Fruit fly (Drosophila melanogaster) whole organism, pupa: ENCODE measurements around the gene Gr89a.
A peak's percentile ranks its signal among the peaks of the same experiment; 100 is the strongest.

ENCODE experiments used
- CG10348 ChIP-seq: fragments of 200-800 bp; sonication (Bioruptor generic); IDR thresholded peaks from 2 replicates; pipeline ENCODE4 v1.3.6; 2022; ENCODE audit warnings: missing biosample characterization, missing genetic modification characterization
- CG12605 ChIP-seq: fragments of 200-800 bp; sonication (Bioruptor generic); IDR thresholded peaks from 2 replicates; pipeline ENCODE4 v1.3.6; 2022; ENCODE audit warnings: missing biosample characterization, missing genetic modification characterization
- CG13204 ChIP-seq: fragments of 200-800 bp; sonication (Bioruptor generic); optimal IDR thresholded peaks from 2 replicates; lab custom pipeline; 2018; ENCODE audit warnings: missing biosample characterization, mild to moderate bottlenecking, missing genetic modification characterization, moderate library complexity
- CG14655 ChIP-seq: fragments of 200-800 bp; sonication (Bioruptor generic); optimal IDR thresholded peaks from 3 replicates; lab custom pipeline; 2017; ENCODE audit warnings: mild to moderate bottlenecking, missing biosample characterization, missing genetic modification reagents, missing genetic modification characterization
- CG15710 ChIP-seq: fragments of 200-800 bp; sonication (Bioruptor generic); optimal IDR thresholded peaks from 2 replicates; lab custom pipeline; 2018; ENCODE audit warnings: missing biosample characterization, mild to moderate bottlenecking, missing genetic modification characterization, moderate library complexity
- CG17806 ChIP-seq: fragments of 200-800 bp; sonication (Bioruptor generic); optimal IDR thresholded peaks from 2 replicates; lab custom pipeline; 2018; ENCODE audit warnings: missing biosample characterization, mild to moderate bottlenecking, missing genetic modification characterization, moderate library complexity
- CG32121 ChIP-seq: fragments of 200-800 bp; sonication (Bioruptor generic); IDR thresholded peaks from 2 replicates; pipeline ENCODE4 v1.3.6; 2022; ENCODE audit warnings: missing biosample characterization, missing genetic modification characterization
- CG34367 ChIP-seq: fragments of 200-800 bp; sonication (Bioruptor generic); optimal IDR thresholded peaks from 2 replicates; lab custom pipeline; 2018; ENCODE audit warnings: missing biosample characterization, mild to moderate bottlenecking, missing genetic modification characterization
- CG4496 ChIP-seq: fragments of 200-800 bp; sonication (Bioruptor generic); IDR thresholded peaks from 3 replicates; pipeline ENCODE4 v1.3.6; 2022; ENCODE audit warnings: missing biosample characterization, missing genetic modification characterization
- CG8159 ChIP-seq: fragments of 200-800 bp; sonication (Bioruptor generic); optimal IDR thresholded peaks from 3 replicates; lab custom pipeline; 2018; ENCODE audit warnings: missing biosample characterization, mild to moderate bottlenecking, missing genetic modification characterization, moderate library complexity
- CG8301 ChIP-seq: fragments of 200-800 bp; sonication (Bioruptor generic); optimal IDR thresholded peaks from 2 replicates; lab custom pipeline; 2018; ENCODE audit warnings: missing biosample characterization, mild to moderate bottlenecking, missing genetic modification characterization
- CG9948 ChIP-seq: fragments of 200-800 bp; sonication (Bioruptor generic); optimal IDR thresholded peaks from 2 replicates; lab custom pipeline; 2018; ENCODE audit warnings: missing biosample characterization, mild to moderate bottlenecking, missing genetic modification characterization, moderate library complexity
- D1 ChIP-seq: fragments of 200-800 bp; sonication (Bioruptor generic); optimal IDR thresholded peaks from 2 replicates; lab custom pipeline; 2018; ENCODE audit warnings: missing biosample characterization, mild to moderate bottlenecking, missing genetic modification characterization, moderate library complexity
- EcR ChIP-seq: fragments of 200-800 bp; sonication (Bioruptor generic); optimal IDR thresholded peaks from 3 replicates; lab custom pipeline; 2019; ENCODE audit warnings: missing biosample characterization, missing genetic modification characterization, mild to moderate bottlenecking, moderate library complexity, missing genetic modification reagents
- Ets98B ChIP-seq: fragments of 200-800 bp; sonication (Bioruptor generic); IDR thresholded peaks from 2 replicates; pipeline ENCODE4 v1.3.6; 2022; ENCODE audit warnings: missing biosample characterization, missing genetic modification characterization
- Pif1A ChIP-seq: fragments of 200-800 bp; sonication (Bioruptor generic); optimal IDR thresholded peaks from 3 replicates; lab custom pipeline; 2016; ENCODE audit warnings: missing biosample characterization, missing genetic modification characterization
- Pif1B ChIP-seq: fragments of 200-800 bp; sonication (Bioruptor generic); optimal IDR thresholded peaks from 3 replicates; lab custom pipeline; 2016; ENCODE audit warnings: missing biosample characterization, missing genetic modification characterization
- Snoo ChIP-seq: fragments of 200-800 bp; sonication (Bioruptor generic); optimal IDR thresholded peaks from 3 replicates; lab custom pipeline; 2017; ENCODE audit warnings: missing biosample characterization, mild to moderate bottlenecking, missing genetic modification characterization, inconsistent platforms
- fd96Ca ChIP-seq: fragments of 200-800 bp; sonication (Bioruptor generic); IDR thresholded peaks from 3 replicates; pipeline ENCODE4 v1.3.6; 2022; ENCODE audit warnings: missing biosample characterization, missing genetic modification characterization
- gl ChIP-seq: fragments of 200-800 bp; sonication (Bioruptor generic); optimal IDR thresholded peaks from 2 replicates; lab custom pipeline; 2018; ENCODE audit warnings: missing biosample characterization, mild to moderate bottlenecking, missing genetic modification characterization
- rn ChIP-seq: fragments of 200-800 bp; sonication (Bioruptor generic); IDR thresholded peaks from 2 replicates; pipeline ENCODE4 v1.3.6; 2022; ENCODE audit warnings: missing biosample characterization, missing genetic modification characterization

Gr89a gene

DNA sequence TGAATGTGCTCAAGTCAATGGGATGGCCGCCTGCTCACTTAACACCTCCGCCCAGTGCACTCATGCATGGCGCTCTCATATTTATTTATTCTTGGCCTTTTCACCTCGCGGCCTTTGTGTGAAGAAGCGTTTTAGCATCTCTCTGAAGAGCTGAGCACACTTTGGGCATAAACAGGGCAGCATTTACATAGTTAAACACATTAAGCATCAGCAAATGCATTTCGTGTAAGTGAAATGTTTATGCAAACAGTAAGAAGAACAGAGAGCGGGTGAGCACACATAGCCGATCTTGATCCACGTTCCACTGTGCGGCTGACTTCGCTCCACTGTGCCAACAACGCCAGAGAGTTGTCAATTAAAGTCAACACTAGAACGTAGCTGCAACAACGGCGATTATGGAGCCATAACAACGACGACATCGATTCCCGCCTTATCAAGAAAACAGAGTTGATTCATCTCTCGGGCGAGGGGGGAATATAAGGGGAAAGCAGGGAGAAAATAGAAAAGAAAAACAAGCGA, 25.9 kb upstream of the Gr89a start:
- TF ChIP-seq EcR (GFP tag; lab: Kevin White, UChicago): no peak
- TF ChIP-seq CG10348 (GFP tag; lab: Robert Waterston, UW): no peak
- peak; percentile 75 for TF ChIP-seq CG17806 (tag; lab: Kevin White, UChicago)
- TF ChIP-seq CG9948 (tag; lab: Kevin White, UChicago): peak; percentile 65
- TF ChIP-seq CG8301 (tag; lab: Kevin White, UChicago): peak; percentile 81
- TF ChIP-seq Pif1B (GFP tag; lab: Kevin White, UChicago): no peak
- peak; percentile 71 for TF ChIP-seq gl (tag; lab: Kevin White, UChicago)
- TF ChIP-seq CG14655 (GFP tag; lab: Kevin White, UChicago): peak; percentile 78
- peak; percentile 42; the same call in 1 of the 2 replicates for TF ChIP-seq Ets98B
- no peak for TF ChIP-seq CG32121 (GFP tag; lab: Robert Waterston, UW)
- no peak for TF ChIP-seq Snoo (tag; lab: Kevin White, UChicago)
- 0 out of 2 replicates have a peak, but pooled peaks have one; percentile 20 for TF ChIP-seq CG12605 (GFP tag; lab: Robert Waterston, UW)
- TF ChIP-seq CG15710: peak; percentile 51
- TF ChIP-seq CG34367 (tag; lab: Kevin White, UChicago): peak; percentile 46
- TF ChIP-seq rn: no peak
- TF ChIP-seq fd96Ca: 0 out of 3 replicates have a peak, but pooled peaks have one; percentile 39
- peak; percentile 29 for TF ChIP-seq Pif1A (GFP tag; lab: Kevin White, UChicago)
- TF ChIP-seq CG4496 (GFP tag; lab: Robert Waterston, UW): no peak
- no peak for TF ChIP-seq CG13204 (GFP tag; lab: Kevin White, UChicago)
- TF ChIP-seq D1: no peak
- peak; percentile 53 for TF ChIP-seq CG8159 (tag; lab: Kevin White, UChicago)

DNA sequence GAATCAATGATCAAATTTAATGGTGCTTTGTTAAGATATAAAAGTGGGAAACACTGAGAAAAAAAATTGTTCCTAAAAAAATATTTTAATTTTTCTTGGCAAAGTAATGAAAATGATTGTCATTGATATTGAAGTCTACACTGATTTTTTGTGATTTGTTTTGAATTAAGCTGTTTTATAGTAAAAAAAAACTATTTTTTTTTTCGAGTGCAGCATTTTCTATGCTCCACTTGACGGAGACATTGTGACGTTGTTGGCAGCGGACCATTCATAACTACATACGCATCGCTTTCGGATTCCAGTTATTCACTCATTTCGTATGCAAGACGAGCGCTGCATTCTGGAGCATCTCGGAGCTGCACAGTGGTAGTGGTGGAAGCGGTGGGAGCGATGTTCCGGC, 25.4 kb upstream of the Gr89a start:
- peak; percentile 64 for TF ChIP-seq CG15710
- TF ChIP-seq CG9948 (tag; lab: Kevin White, UChicago): peak; percentile 84
- peak; percentile 74 for TF ChIP-seq rn
- TF ChIP-seq Snoo (tag; lab: Kevin White, UChicago): peak; percentile 52
- peak; percentile 85 for TF ChIP-seq CG32121 (GFP tag; lab: Robert Waterston, UW)
- peak; percentile 60 for TF ChIP-seq Pif1A (GFP tag; lab: Kevin White, UChicago)
- TF ChIP-seq CG8159 (tag; lab: Kevin White, UChicago): peak; percentile 87
- TF ChIP-seq CG12605 (GFP tag; lab: Robert Waterston, UW): peak; percentile 86
- TF ChIP-seq EcR (GFP tag; lab: Kevin White, UChicago): no peak
- TF ChIP-seq Pif1B (GFP tag; lab: Kevin White, UChicago): peak; percentile 72
- TF ChIP-seq CG8301 (tag; lab: Kevin White, UChicago): peak; percentile 94
- TF ChIP-seq CG13204 (GFP tag; lab: Kevin White, UChicago): no peak
- TF ChIP-seq gl (tag; lab: Kevin White, UChicago): peak; percentile 66
- TF ChIP-seq Ets98B: peak; percentile 79
- TF ChIP-seq D1: peak; percentile 79
- no peak for TF ChIP-seq CG10348 (GFP tag; lab: Robert Waterston, UW)
- TF ChIP-seq CG17806 (tag; lab: Kevin White, UChicago): peak; percentile 97
- no peak for TF ChIP-seq fd96Ca
- TF ChIP-seq CG14655 (GFP tag; lab: Kevin White, UChicago): peak; percentile 87
- TF ChIP-seq CG34367 (tag; lab: Kevin White, UChicago): peak; percentile 48
- no peak for TF ChIP-seq CG4496 (GFP tag; lab: Robert Waterston, UW)

DNA sequence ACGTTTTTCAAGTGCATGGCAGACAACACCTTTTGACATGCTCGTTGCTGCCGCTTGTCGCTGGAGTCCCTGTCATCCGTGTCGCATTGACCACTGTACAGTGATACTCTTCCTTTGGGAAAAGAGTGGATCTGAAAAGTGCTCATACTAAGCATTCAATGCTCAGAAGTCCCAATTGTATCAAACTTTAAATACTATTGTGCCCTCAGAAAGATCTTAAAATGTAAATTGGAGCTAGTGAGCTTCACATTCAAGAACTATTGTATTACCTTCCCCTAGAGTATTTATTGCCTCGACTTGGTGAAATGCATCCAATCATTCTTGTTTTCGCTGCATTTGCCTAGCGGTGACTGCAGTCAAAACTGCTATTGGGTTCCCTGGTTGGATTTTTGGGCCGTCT, 24.6 kb upstream of the Gr89a start:
- TF ChIP-seq CG32121 (GFP tag; lab: Robert Waterston, UW) (no peak; the same call in 1 of the 2 replicates), Ets98B (peak; percentile 42; the same call in 1 of the 2 replicates), CG15710 (peak; percentile 23), CG34367 (tag; lab: Kevin White, UChicago) (peak; percentile 18), CG12605 (GFP tag; lab: Robert Waterston, UW) (no peak), CG14655 (GFP tag; lab: Kevin White, UChicago) (peak; percentile 63), rn (no peak), EcR (GFP tag; lab: Kevin White, UChicago) (no peak), fd96Ca (peak; percentile 48; the same call in 1 of the 3 replicates), CG9948 (tag; lab: Kevin White, UChicago) (peak; percentile 22), CG13204 (GFP tag; lab: Kevin White, UChicago) (no peak), CG8159 (tag; lab: Kevin White, UChicago) (peak; percentile 45), gl (tag; lab: Kevin White, UChicago) (peak; percentile 9), CG8301 (tag; lab: Kevin White, UChicago) (peak; percentile 81), Pif1A (GFP tag; lab: Kevin White, UChicago) (peak; percentile 41), CG10348 (GFP tag; lab: Robert Waterston, UW) (no peak), CG4496 (GFP tag; lab: Robert Waterston, UW) (no peak), Pif1B (GFP tag; lab: Kevin White, UChicago) (peak; percentile 35), CG17806 (tag; lab: Kevin White, UChicago) (peak; percentile 67), Snoo (tag; lab: Kevin White, UChicago) (no peak), D1 (no peak)

DNA sequence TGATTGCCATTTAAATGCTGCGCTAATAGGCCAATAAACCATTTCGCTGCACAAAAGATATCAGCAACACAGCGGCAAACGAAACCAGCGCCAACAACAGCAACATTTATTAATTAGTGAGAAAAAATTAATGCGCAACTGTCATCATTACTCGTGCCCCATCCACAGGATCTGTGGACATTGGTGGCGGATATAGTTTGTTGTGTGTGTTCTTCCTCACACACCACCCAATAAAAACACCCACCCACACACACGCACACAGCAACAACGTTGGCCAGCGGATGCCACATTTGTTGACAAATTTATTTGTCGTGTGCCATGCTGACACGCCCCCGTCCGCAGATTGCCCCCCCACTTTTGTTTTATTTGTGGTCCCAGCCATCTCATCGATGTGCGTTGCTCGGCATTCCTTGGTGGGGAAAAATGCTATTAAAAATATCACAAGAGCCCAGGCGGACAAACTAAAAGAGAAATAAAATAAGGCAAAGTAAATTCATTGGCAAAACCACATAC, 19.4 kb upstream of the Gr89a start:
- TF ChIP-seq gl (tag; lab: Kevin White, UChicago) (no peak), rn (no peak), CG17806 (tag; lab: Kevin White, UChicago) (no peak), CG4496 (GFP tag; lab: Robert Waterston, UW) (no peak), D1 (no peak), CG34367 (tag; lab: Kevin White, UChicago) (no peak), CG14655 (GFP tag; lab: Kevin White, UChicago) (no peak), EcR (GFP tag; lab: Kevin White, UChicago) (no peak), CG8301 (tag; lab: Kevin White, UChicago) (no peak), fd96Ca (no peak), CG10348 (GFP tag; lab: Robert Waterston, UW) (no peak), CG9948 (tag; lab: Kevin White, UChicago) (no peak)
